Fruit fly (Drosophila melanogaster) whole organism, adult: ENCODE measurements around the gene Grip128.

Source experiments
- CG11617 ChIP-seq: fragments of 200-800 bp; sonication (Bioruptor generic); optimal IDR thresholded peaks from 2 replicates; lab custom pipeline; 2017; ENCODE audit warnings: mild to moderate bottlenecking, missing biosample characterization, missing genetic modification reagents, missing genetic modification characterization
- CG14711 ChIP-seq: fragments of 200-800 bp; sonication (Bioruptor generic); optimal IDR thresholded peaks from 2 replicates; lab custom pipeline; 2018; ENCODE audit warnings: missing biosample characterization, mild to moderate bottlenecking, missing genetic modification characterization, moderate library complexity
- CG5204 ChIP-seq: fragments of 200-800 bp; sonication (Bioruptor generic); optimal IDR thresholded peaks from 2 replicates; lab custom pipeline; 2016; ENCODE audit warnings: missing biosample characterization, missing genetic modification characterization
- CG7101 ChIP-seq: fragments of 200-800 bp; sonication (Bioruptor generic); optimal IDR thresholded peaks from 2 replicates; lab custom pipeline; 2018; ENCODE audit warnings: missing biosample characterization, mild to moderate bottlenecking, missing genetic modification characterization, moderate library complexity
- Clk ChIP-seq: fragments of 200-800 bp; sonication (Bioruptor generic); optimal IDR thresholded peaks from 2 replicates; lab custom pipeline; 2017; ENCODE audit warnings: missing biosample characterization, missing genetic modification characterization
- Hr96 ChIP-seq: fragments of 200-800 bp; sonication (Bioruptor generic); optimal IDR thresholded peaks from 2 replicates; lab custom pipeline; 2016; ENCODE audit warnings: missing biosample characterization, missing genetic modification characterization
- kay ChIP-seq: fragments of 200-800 bp; sonication (Bioruptor generic); peaks from one replicate; lab custom pipeline; 2016; ENCODE audit warnings: missing biosample characterization, missing genetic modification characterization, borderline replicate concordance
- ovo ChIP-seq: fragments of 200-800 bp; sonication (Bioruptor generic); optimal IDR thresholded peaks from 2 replicates; lab custom pipeline; 2016; ENCODE audit warnings: missing biosample characterization, missing genetic modification characterization
- tj ChIP-seq: fragments of 200-800 bp; sonication (Bioruptor generic); optimal IDR thresholded peaks from 3 replicates; lab custom pipeline; 2017; ENCODE audit warnings: missing biosample characterization, mild to moderate bottlenecking, missing genetic modification characterization, moderate library complexity
- toe ChIP-seq: fragments of 200-800 bp; sonication (Bioruptor generic); optimal IDR thresholded peaks from 2 replicates; lab custom pipeline; 2016; ENCODE audit warnings: missing biosample characterization, missing genetic modification characterization

DNA sequence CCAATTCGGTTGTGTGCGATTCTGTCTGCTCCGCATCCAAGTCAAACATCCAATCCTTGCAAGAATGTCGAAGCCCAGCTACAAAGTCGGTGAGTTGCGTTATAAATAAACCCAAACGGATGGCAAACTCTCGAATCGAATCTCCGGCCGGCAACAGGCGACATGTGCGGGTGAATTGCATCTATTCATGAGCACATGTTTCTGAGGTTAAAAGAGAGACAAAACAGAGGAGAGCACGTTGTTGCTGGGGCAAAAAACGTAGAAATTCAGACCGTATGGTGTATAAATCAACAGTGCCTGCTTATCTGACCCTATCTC is 21.6 kb downstream of the Grip128 start:
- TF ChIP-seq Clk (no peak), kay (GFP tag; lab: Kevin White, UChicago) (no peak), Hr96 (GFP tag; lab: Kevin White, UChicago) (no peak), CG5204 (GFP tag; lab: Kevin White, UChicago) (no peak), CG14711 (tag; lab: Kevin White, UChicago) (no peak), toe (GFP tag; lab: Kevin White, UChicago) (no peak), tj (GFP tag; lab: Kevin White, UChicago) (no peak), CG11617 (no peak), ovo (no peak), CG7101 (no peak)
